Fruit fly (Drosophila melanogaster) whole organism, embryonic: ENCODE results near the gene CG42811.

Source experiments
- BEAF-32 ChIP-seq: fragments of 200-800 bp; sonication (Bioruptor generic); optimal IDR thresholded peaks from 3 replicates; lab custom pipeline; 2017; ENCODE audit warnings: missing biosample characterization, missing genetic modification characterization, mild to moderate bottlenecking, moderate library complexity, missing genetic modification reagents
- CG10274 ChIP-seq: fragments of 200-800 bp; sonication (Bioruptor generic); optimal IDR thresholded peaks from 3 replicates; lab custom pipeline; 2017; ENCODE audit warnings: missing biosample characterization, mild to moderate bottlenecking, missing genetic modification characterization
- CG11085 ChIP-seq: fragments of 200-800 bp; sonication (Bioruptor generic); IDR thresholded peaks from 2 replicates; pipeline ENCODE4 v1.3.6; 2022; ENCODE audit warnings: missing biosample characterization, missing genetic modification characterization
- CG11560 ChIP-seq: fragments of 200-800 bp; sonication (Bioruptor generic); IDR thresholded peaks from 3 replicates; pipeline ENCODE4 v1.3.6; 2022; ENCODE audit warnings: missing biosample characterization, missing genetic modification characterization
- CG12942 ChIP-seq: fragments of 200-800 bp; sonication (Bioruptor generic); optimal IDR thresholded peaks from 3 replicates; lab custom pipeline; 2016; ENCODE audit warnings: missing biosample characterization, missing genetic modification characterization
- CG14710 ChIP-seq: fragments of 200-800 bp; sonication (Bioruptor generic); optimal IDR thresholded peaks from 3 replicates; lab custom pipeline; 2019; ENCODE audit warnings: missing biosample characterization, mild to moderate bottlenecking, missing genetic modification characterization, moderate library complexity
- CG14965 ChIP-seq: fragments of 200-800 bp; sonication (Bioruptor generic); optimal IDR thresholded peaks from 2 replicates; lab custom pipeline; 2016; ENCODE audit warnings: missing biosample characterization, missing genetic modification characterization, borderline replicate concordance
- CG16813 ChIP-seq: fragments of 200-800 bp; sonication (Bioruptor generic); IDR thresholded peaks from 3 replicates; pipeline ENCODE4 v1.3.6; 2022; ENCODE audit warnings: missing biosample characterization, missing genetic modification characterization; ENCODE audit not compliant: partially characterized antibody
- CG2120 ChIP-seq: fragments of 200-800 bp; sonication (Bioruptor generic); optimal IDR thresholded peaks from 3 replicates; lab custom pipeline; 2016; ENCODE audit warnings: missing biosample characterization, missing genetic modification characterization
- CG2129 ChIP-seq: fragments of 200-800 bp; sonication (Bioruptor generic); IDR thresholded peaks from 2 replicates; pipeline ENCODE4 v1.3.6; 2022; ENCODE audit warnings: missing biosample characterization, missing genetic modification characterization; ENCODE audit not compliant: partially characterized antibody
- CG2202 ChIP-seq: fragments of 200-800 bp; sonication (Bioruptor generic); optimal IDR thresholded peaks from 2 replicates; lab custom pipeline; 2018; ENCODE audit warnings: missing biosample characterization, mild to moderate bottlenecking, missing genetic modification characterization
- CG3838 ChIP-seq: fragments of 200-800 bp; sonication (Bioruptor generic); optimal IDR thresholded peaks from 3 replicates; lab custom pipeline; 2016; ENCODE audit warnings: missing biosample characterization, missing genetic modification characterization
- CG4424 ChIP-seq: fragments of 200-800 bp; sonication (Bioruptor generic); optimal IDR thresholded peaks from 3 replicates; lab custom pipeline; 2016; ENCODE audit warnings: missing biosample characterization, missing genetic modification characterization
- CG4730 ChIP-seq: fragments of 200-800 bp; sonication (Bioruptor generic); IDR thresholded peaks from 2 replicates; pipeline ENCODE4 v1.3.6; 2022; ENCODE audit warnings: missing biosample characterization, missing genetic modification characterization
- CG7372 ChIP-seq: fragments of 200-800 bp; sonication (Bioruptor generic); IDR thresholded peaks from 2 replicates; pipeline ENCODE4 v1.3.6; 2022; ENCODE audit warnings: missing biosample characterization, missing genetic modification characterization
- CG7839 ChIP-seq: fragments of 200-800 bp; sonication (Bioruptor generic); optimal IDR thresholded peaks from 3 replicates; lab custom pipeline; 2018; ENCODE audit warnings: missing biosample characterization, mild to moderate bottlenecking, missing genetic modification characterization, moderate library complexity
- CG9817 ChIP-seq: fragments of 200-800 bp; sonication (Bioruptor generic); optimal IDR thresholded peaks from 2 replicates; lab custom pipeline; 2018; ENCODE audit warnings: missing biosample characterization, mild to moderate bottlenecking, missing genetic modification characterization, moderate library complexity
- Dip3 ChIP-seq: fragments of 200-800 bp; sonication (Bioruptor generic); optimal IDR thresholded peaks from 3 replicates; lab custom pipeline; 2016; ENCODE audit warnings: missing biosample characterization, missing genetic modification characterization
- Dll ChIP-seq: fragments of 200-800 bp; sonication (Bioruptor generic); IDR thresholded peaks from 4 replicates; pipeline ENCODE4 v1.3.6; 2022; ENCODE audit warnings: missing biosample characterization, missing genetic modification characterization; ENCODE audit not compliant: partially characterized antibody
- ERR ChIP-seq: fragments of 200-800 bp; sonication (Bioruptor generic); optimal IDR thresholded peaks from 2 replicates; lab custom pipeline; 2016; ENCODE audit warnings: missing biosample characterization, missing genetic modification characterization
- GATAe ChIP-seq: fragments of 200-800 bp; sonication (Bioruptor generic); conservative IDR thresholded peaks from 2 replicates; pipeline ENCODE4 v1.3.6; 2022; ENCODE audit warnings: missing biosample characterization, missing genetic modification characterization
- Hr51 ChIP-seq, 2 experiments: fragments of 200-800 bp; sonication (Bioruptor generic); optimal IDR thresholded peaks; 2 replicates in 1 of 2; 3 replicates in 1 of 2; lab custom pipeline; 2016 to 2018; ENCODE audit warnings: missing biosample characterization in 2 of 2, missing genetic modification characterization in 2 of 2, mild to moderate bottlenecking in 1 of 2, moderate library complexity in 1 of 2
- Hr78 ChIP-seq, 2 experiments: fragments of 200-800 bp in 1 of 2; fragments of >200 bp in 1 of 2; sonication (Bioruptor generic) in 1 of 2; optimal IDR thresholded peaks; 2 replicates each; lab custom pipeline; 2017 to 2019; ENCODE audit warnings: missing biosample characterization in 2 of 2, missing genetic modification characterization in 2 of 2, mild to moderate bottlenecking in 1 of 2, moderate library complexity in 1 of 2
- Oaz ChIP-seq: fragments of 200-800 bp; sonication (Bioruptor generic); IDR thresholded peaks from 2 replicates; pipeline ENCODE4 v1.3.6; 2022; ENCODE audit warnings: missing biosample characterization, missing genetic modification characterization
- Opbp ChIP-seq: fragments of 200-800 bp; sonication (Bioruptor generic); IDR thresholded peaks from 3 replicates; pipeline ENCODE4 v1.3.6; 2022; ENCODE audit warnings: missing biosample characterization, missing genetic modification characterization; ENCODE audit not compliant: partially characterized antibody
- PHDP ChIP-seq: fragments of 200-800 bp; sonication (Bioruptor generic); optimal IDR thresholded peaks from 3 replicates; lab custom pipeline; 2018; ENCODE audit warnings: missing biosample characterization, mild to moderate bottlenecking, missing genetic modification characterization, moderate library complexity
- Ravus ChIP-seq: fragments of 200-800 bp; sonication (Bioruptor generic); IDR thresholded peaks from 2 replicates; pipeline ENCODE4 v1.3.6; 2022; ENCODE audit warnings: missing biosample characterization, missing genetic modification characterization
- Sox102F ChIP-seq: fragments of 200-800 bp; sonication (Bioruptor generic); optimal IDR thresholded peaks from 2 replicates; lab custom pipeline; 2018; ENCODE audit warnings: missing biosample characterization, mild to moderate bottlenecking, missing genetic modification characterization, moderate library complexity
- Sry-β ChIP-seq: fragments of 200-800 bp; sonication (Bioruptor generic); optimal IDR thresholded peaks from 2 replicates; lab custom pipeline; 2018; ENCODE audit warnings: missing biosample characterization, mild to moderate bottlenecking, missing genetic modification characterization, moderate library complexity
- Stat92E ChIP-seq, 3 experiments: fragments of >200 bp in 2 of 3; fragments of 200-800 bp in 1 of 3; sonication (Bioruptor generic) in 1 of 3; optimal IDR thresholded peaks; 2 replicates each; lab custom pipeline; 2017 to 2019; ENCODE audit warnings: missing biosample characterization in 3 of 3, missing genetic modification characterization in 3 of 3, mild to moderate bottlenecking in 1 of 3, moderate library complexity in 1 of 3
- chm ChIP-seq: fragments of 200-800 bp; sonication (Bioruptor generic); IDR thresholded peaks from 2 replicates; pipeline ENCODE4 v1.3.6; 2022; ENCODE audit warnings: missing biosample characterization, missing genetic modification characterization
- croc ChIP-seq: fragments of 200-800 bp; sonication (Bioruptor generic); conservative IDR thresholded peaks from 3 replicates; pipeline ENCODE4 v1.3.6; 2022; ENCODE audit warnings: missing biosample characterization, missing genetic modification characterization
- cwo ChIP-seq: fragments of 200-800 bp; sonication (Bioruptor generic); optimal IDR thresholded peaks from 3 replicates; lab custom pipeline; 2017; ENCODE audit warnings: missing biosample characterization, missing genetic modification characterization, mild to moderate bottlenecking, moderate library complexity, missing genetic modification reagents
- danr ChIP-seq: fragments of 200-800 bp; sonication (Bioruptor generic); IDR thresholded peaks from 2 replicates; pipeline ENCODE4 v1.3.6; 2022; ENCODE audit warnings: missing biosample characterization, missing genetic modification characterization
- ftz-f1 ChIP-seq: fragments of 200-800 bp; sonication (Bioruptor generic); optimal IDR thresholded peaks from 2 replicates; lab custom pipeline; 2016; ENCODE audit warnings: missing biosample characterization, missing genetic modification characterization
- gsb ChIP-seq: fragments of 200-800 bp; sonication (Bioruptor generic); IDR thresholded peaks from 2 replicates; pipeline ENCODE4 v1.3.6; 2022; ENCODE audit warnings: missing biosample characterization, missing genetic modification characterization
- gt ChIP-seq: fragments of 200-800 bp; sonication (Bioruptor generic); IDR thresholded peaks from 2 replicates; pipeline ENCODE4 v1.3.6; 2022; ENCODE audit warnings: missing biosample characterization, missing genetic modification characterization
- nom ChIP-seq: fragments of 200-800 bp; sonication (Bioruptor generic); optimal IDR thresholded peaks from 2 replicates; lab custom pipeline; 2017; ENCODE audit warnings: missing biosample characterization, missing genetic modification characterization, mild to moderate bottlenecking, moderate library complexity, missing genetic modification reagents
- onecut ChIP-seq: fragments of 200-800 bp; sonication (Bioruptor generic); IDR thresholded peaks from 2 replicates; pipeline ENCODE4 v1.3.6; 2022; ENCODE audit warnings: missing biosample characterization, missing genetic modification characterization
- pb ChIP-seq: fragments of 200-800 bp; sonication (Bioruptor generic); optimal IDR thresholded peaks from 3 replicates; lab custom pipeline; 2016; ENCODE audit warnings: missing biosample characterization, missing genetic modification characterization
- phol ChIP-seq: fragments of 200-800 bp; sonication (Bioruptor generic); optimal IDR thresholded peaks from 3 replicates; lab custom pipeline; 2018; ENCODE audit warnings: missing biosample characterization, mild to moderate bottlenecking, missing genetic modification characterization, moderate library complexity
- psq ChIP-seq: fragments of 200-800 bp; sonication (Bioruptor generic); optimal IDR thresholded peaks from 2 replicates; lab custom pipeline; 2017; ENCODE audit warnings: missing biosample characterization, missing genetic modification characterization
- ro ChIP-seq: fragments of 200-800 bp; sonication (Bioruptor generic); IDR thresholded peaks from 2 replicates; pipeline ENCODE4 v1.3.6; 2022; ENCODE audit warnings: missing biosample characterization, missing genetic modification characterization
- slbo ChIP-seq: fragments of 200-800 bp; sonication (Bioruptor generic); IDR thresholded peaks from 2 replicates; pipeline ENCODE4 v1.3.6; 2022; ENCODE audit warnings: missing biosample characterization, missing genetic modification characterization
- tll ChIP-seq, 2 experiments: fragments of 200-800 bp in 1 of 2; fragments of >200 bp in 1 of 2; sonication (Bioruptor generic) in 1 of 2; optimal IDR thresholded peaks; 2 replicates each; lab custom pipeline; 2017 to 2019; ENCODE audit warnings: missing biosample characterization in 2 of 2, missing genetic modification characterization in 2 of 2, mild to moderate bottlenecking in 1 of 2, moderate library complexity in 1 of 2
- wor ChIP-seq: fragments of 200-800 bp; sonication (Bioruptor generic); IDR thresholded peaks from 2 replicates; pipeline ENCODE4 v1.3.6; 2022; ENCODE audit warnings: missing biosample characterization, missing genetic modification characterization
- zen ChIP-seq: fragments of 200-800 bp; sonication (Bioruptor generic); optimal IDR thresholded peaks from 3 replicates; lab custom pipeline; 2018; ENCODE audit warnings: missing biosample characterization, mild to moderate bottlenecking, missing genetic modification characterization, moderate library complexity

The CG42811 gene

dm6 chr3R:24318217-24319082, 48.6 kb downstream of the CG42811 start, which contains the start of the genes Nab2 and BRWD3 (continued):
- TF ChIP-seq CG2120 (GFP tag; lab: Kevin White, UChicago) (peak; percentile 38), Hr51 (GFP tag; optimal IDR thresholded peaks at IDR 0.05; lab: Kevin White, UChicago) (no peak), CG11560 (peak; percentile 57; the same call in 2 of the 3 replicates), danr (GFP tag; lab: Robert Waterston, UW) (no peak), Sox102F (no peak), CG10274 (GFP tag; lab: Kevin White, UChicago) (no peak), BEAF-32 (GFP tag; lab: Kevin White, UChicago) (peak; percentile 76), Dll (GFP tag; lab: Robert Waterston, UW) (peak; percentile 67; the same call in 3 of the 4 replicates), CG4424 (GFP tag; lab: Kevin White, UChicago) (peak; percentile 52), CG12942 (GFP tag; lab: Kevin White, UChicago) (no peak), ftz-f1 (GFP tag; lab: Kevin White, UChicago) (no peak), CG14710 (peak; percentile 64), CG2129 (GFP tag; lab: Robert Waterston, UW) (peak; percentile 17), CG2202 (tag; lab: Kevin White, UChicago) (no peak), Oaz (GFP tag; lab: Robert Waterston, UW) (peak; percentile 30; the same call in 1 of the 2 replicates), CG14965 (GFP tag; lab: Kevin White, UChicago) (no peak), chm (GFP tag; lab: Robert Waterston, UW) (no peak), zen (tag; lab: Kevin White, UChicago) (peak; percentile 28), Ravus (GFP tag; lab: Robert Waterston, UW) (no peak), CG16813 (GFP tag; lab: Robert Waterston, UW) (peak; percentile 71), Opbp (GFP tag; lab: Robert Waterston, UW) (peak; percentile 85), ro (GFP tag; lab: Robert Waterston, UW) (0 out of 2 replicates have a peak, but pooled peaks have one; percentile 13), CG11085 (GFP tag; lab: Robert Waterston, UW) (no peak), psq (GFP tag; lab: Kevin White, UChicago) (no peak), wor (GFP tag; lab: Robert Waterston, UW) (no peak), pb (GFP tag; lab: Kevin White, UChicago) (no peak), Hr78 (GFP tag; optimal IDR thresholded peaks at IDR 0.05; lab: Kevin White, UChicago) (no peak), Dip3 (GFP tag; lab: Kevin White, UChicago) (no peak), nom (GFP tag; lab: Kevin White, UChicago) (no peak), CG7372 (GFP tag; lab: Robert Waterston, UW) (no peak), CG3838 (no peak), cwo (GFP tag; lab: Kevin White, UChicago) (no peak), GATAe (GFP tag; lab: Robert Waterston, UW) (no peak), PHDP (no peak), CG9817 (tag; lab: Kevin White, UChicago) (peak; percentile 58), CG4730 (GFP tag; lab: Robert Waterston, UW) (no peak), phol (tag; lab: Kevin White, UChicago) (peak; percentile 65), tll (GFP tag; optimal IDR thresholded peaks at IDR 0.05; lab: Kevin White, UChicago) (no peak), onecut (GFP tag; lab: Robert Waterston, UW) (peak; percentile 79), croc (no peak), Sry-β (peak; percentile 56), CG7839 (tag; lab: Kevin White, UChicago) (no peak), ERR (GFP tag; lab: Kevin White, UChicago) (no peak), gt (GFP tag; lab: Robert Waterston, UW) (no peak), gsb (GFP tag; lab: Robert Waterston, UW) (no peak), Stat92E (GFP tag; optimal IDR thresholded peaks at IDR 0.05; lab: Kevin White, UChicago) (no peak), slbo (peak; percentile 75)
